Worm (Caenorhabditis elegans) whole organism, young adult: ENCODE results near the gene F02E11.7.

Experiments used
- B0336.3 ChIP-seq: fragments of 200-800 bp; sonication (Bioruptor generic); IDR thresholded peaks from 2 replicates; pipeline ENCODE4 v1.3.6; 2022; ENCODE audit warnings: missing genetic modification characterization, missing compliant biosample characterization
- F23B12.7 ChIP-seq: sonication (generic microtip); optimal IDR thresholded peaks from 2 replicates; lab custom pipeline; 2017; ENCODE audit warnings: missing genetic modification characterization, mild to moderate bottlenecking, missing compliant biosample characterization, antibody characterized with exemption, moderate library complexity; ENCODE audit not compliant: insufficient read depth
- F33H1.4 ChIP-seq: fragments of 200-800 bp; sonication (Bioruptor generic); IDR thresholded peaks from 2 replicates; pipeline ENCODE4 v1.3.6; 2022; ENCODE audit warnings: missing genetic modification reagents, missing genetic modification characterization, missing compliant biosample characterization
- F37B4.10 ChIP-seq: fragments of 200-800 bp; sonication (Bioruptor generic); IDR thresholded peaks from 2 replicates; pipeline ENCODE4 v1.3.6; 2022; ENCODE audit warnings: missing genetic modification characterization, missing compliant biosample characterization
- F57A8.1 ChIP-seq: fragments of 200-800 bp; sonication (Bioruptor generic); optimal IDR thresholded peaks from 2 replicates; lab custom pipeline; 2018; ENCODE audit warnings: mild to moderate bottlenecking, missing genetic modification characterization, moderate library complexity, missing compliant biosample characterization
- Y79H2A.3 ChIP-seq: fragments of 200-800 bp; sonication (Bioruptor generic); conservative IDR thresholded peaks from 2 replicates; pipeline ENCODE4 v1.3.6; 2022; ENCODE audit warnings: missing genetic modification reagents, missing genetic modification characterization, missing compliant biosample characterization
- aptf-2 ChIP-seq: fragments of 200-800 bp; sonication (Bioruptor generic); conservative IDR thresholded peaks from 2 replicates; pipeline ENCODE4 v1.3.6; 2022; ENCODE audit warnings: missing genetic modification reagents, missing genetic modification characterization, missing compliant biosample characterization
- atf-7 ChIP-seq: sonication (generic microtip); optimal IDR thresholded peaks from 2 replicates; lab custom pipeline; 2017; ENCODE audit warnings: mild to moderate bottlenecking, missing genetic modification characterization, missing compliant biosample characterization
- athp-1 ChIP-seq: sonication (generic microtip); optimal IDR thresholded peaks from 2 replicates; lab custom pipeline; 2017; ENCODE audit warnings: mild to moderate bottlenecking, missing genetic modification characterization, missing compliant biosample characterization
- attf-3 ChIP-seq: fragments of 200-800 bp; sonication (Bioruptor generic); conservative IDR thresholded peaks from 2 replicates; pipeline ENCODE4 v1.3.6; 2022; ENCODE audit warnings: missing genetic modification reagents, missing genetic modification characterization, missing compliant biosample characterization
- attf-5 ChIP-seq: fragments of 200-800 bp; sonication (Bioruptor generic); optimal IDR thresholded peaks from 2 replicates; lab custom pipeline; 2018; ENCODE audit warnings: mild to moderate bottlenecking, missing genetic modification characterization, missing compliant biosample characterization
- bed-2 ChIP-seq: fragments of 200-800 bp; sonication (Bioruptor generic); IDR thresholded peaks from 2 replicates; pipeline ENCODE4 v1.3.6; 2022; ENCODE audit warnings: missing genetic modification reagents, missing genetic modification characterization, missing compliant biosample characterization
- cebp-2 ChIP-seq: fragments of 200-800 bp; sonication (Bioruptor generic); IDR thresholded peaks from 2 replicates; pipeline ENCODE4 v1.3.6; 2022; ENCODE audit warnings: missing genetic modification characterization, missing compliant biosample characterization
- ceh-100 ChIP-seq: fragments of 200-800 bp; sonication (Bioruptor generic); IDR thresholded peaks from 2 replicates; pipeline ENCODE4 v1.3.6; 2022; ENCODE audit warnings: missing genetic modification reagents, missing genetic modification characterization, missing compliant biosample characterization
- chd-7 ChIP-seq: sonication (generic microtip); optimal IDR thresholded peaks from 2 replicates; lab custom pipeline; 2016; ENCODE audit warnings: mild to moderate bottlenecking, missing genetic modification characterization, moderate library complexity, missing compliant biosample characterization
- die-1 ChIP-seq: sonication (generic microtip); optimal IDR thresholded peaks from 2 replicates; lab custom pipeline; 2016; ENCODE audit warnings: missing genotype, mild to moderate bottlenecking, missing genetic modification characterization, missing compliant biosample characterization
- dpl-1 ChIP-seq: fragments of 150-350 bp; optimal IDR thresholded peaks from 2 replicates; lab custom pipeline; 2014; ENCODE audit warnings: missing biosample characterization, missing genetic modification reagents, missing genetic modification characterization
- efl-1 ChIP-seq: fragments of 150-350 bp; optimal IDR thresholded peaks from 2 replicates; lab custom pipeline; 2014; ENCODE audit warnings: missing biosample characterization, missing genetic modification reagents, missing genetic modification characterization
- hlh-12 ChIP-seq: sonication (generic microtip); optimal IDR thresholded peaks from 2 replicates; lab custom pipeline; 2016; ENCODE audit warnings: missing genetic modification characterization, missing compliant biosample characterization
- hlh-26 ChIP-seq: fragments of 200-800 bp; sonication (Bioruptor generic); conservative IDR thresholded peaks from 2 replicates; pipeline ENCODE4 v1.3.6; 2022; ENCODE audit warnings: missing genetic modification reagents, missing genetic modification characterization, missing compliant biosample characterization
- hmg-1.2 ChIP-seq: fragments of 200-800 bp; sonication (Bioruptor generic); IDR thresholded peaks from 2 replicates; pipeline ENCODE4 v1.3.6; 2022; ENCODE audit warnings: missing genetic modification reagents, missing genetic modification characterization, missing compliant biosample characterization
- hmg-20 ChIP-seq: fragments of 200-800 bp; sonication (Bioruptor generic); IDR thresholded peaks from 2 replicates; pipeline ENCODE4 v1.3.6; 2022; ENCODE audit warnings: missing genetic modification reagents, missing genetic modification characterization, missing compliant biosample characterization
- lag-1 ChIP-seq: fragments of 200-800 bp; sonication (Bioruptor generic); IDR thresholded peaks from 2 replicates; pipeline ENCODE4 v1.3.6; 2022; ENCODE audit warnings: missing genetic modification reagents, missing genetic modification characterization, missing compliant biosample characterization
- let-607 ChIP-seq, 2 experiments: fragments of 200-800 bp in 1 of 2; sonication (Bioruptor generic) in 1 of 2; sonication (generic microtip) in 1 of 2; optimal IDR thresholded peaks; 2 replicates each; lab custom pipeline; 2016 to 2018; ENCODE audit warnings: mild to moderate bottlenecking in 2 of 2, missing compliant biosample characterization in 2 of 2, missing genetic modification characterization in 2 of 2, moderate library complexity in 2 of 2, missing genotype in 1 of 2
- lin-40 ChIP-seq: sonication (generic microtip); optimal IDR thresholded peaks from 2 replicates; lab custom pipeline; 2016; ENCODE audit warnings: missing genetic modification characterization, mild to moderate bottlenecking, missing compliant biosample characterization, missing genotype, missing genetic modification reagents
- lsl-1 ChIP-seq: fragments of 200-800 bp; sonication (Bioruptor generic); optimal IDR thresholded peaks from 2 replicates; lab custom pipeline; 2018; ENCODE audit warnings: mild to moderate bottlenecking, missing genetic modification characterization, moderate library complexity, missing compliant biosample characterization
- madf-10 ChIP-seq: sonication (generic microtip); optimal IDR thresholded peaks from 2 replicates; lab custom pipeline; 2016; ENCODE audit warnings: mild to moderate bottlenecking, missing genetic modification characterization, missing compliant biosample characterization
- madf-6 ChIP-seq: fragments of 200-800 bp; sonication (Bioruptor generic); IDR thresholded peaks from 2 replicates; pipeline ENCODE4 v1.3.6; 2022; ENCODE audit warnings: missing genetic modification reagents, missing genetic modification characterization, missing compliant biosample characterization
- madf-8 ChIP-seq: fragments of 200-800 bp; sonication (Bioruptor generic); conservative IDR thresholded peaks from 2 replicates; pipeline ENCODE4 v1.3.6; 2022; ENCODE audit warnings: missing genetic modification reagents, missing genetic modification characterization, missing compliant biosample characterization
- nhr-179 ChIP-seq: sonication (generic microtip); optimal IDR thresholded peaks from 2 replicates; lab custom pipeline; 2016; ENCODE audit warnings: mild to moderate bottlenecking, missing genetic modification characterization, missing compliant biosample characterization
- pbrm-1 ChIP-seq: fragments of 200-800 bp; sonication (Bioruptor generic); IDR thresholded peaks from 2 replicates; pipeline ENCODE4 v1.3.6; 2022; ENCODE audit warnings: missing genetic modification reagents, missing genetic modification characterization, missing compliant biosample characterization
- pha-4 ChIP-seq: fragments of 150-350 bp; sonication (generic microtip); optimal IDR thresholded peaks from 2 replicates; lab custom pipeline; 2014; ENCODE audit warnings: missing biosample characterization, missing genetic modification reagents, missing genetic modification characterization
- rcor-1 ChIP-seq: fragments of 200-800 bp; sonication (Bioruptor generic); IDR thresholded peaks from 2 replicates; pipeline ENCODE4 v1.3.6; 2022; ENCODE audit warnings: missing genetic modification reagents, missing genetic modification characterization, missing compliant biosample characterization
- repo-1 ChIP-seq: sonication (generic microtip); optimal IDR thresholded peaks from 2 replicates; lab custom pipeline; 2017; ENCODE audit warnings: mild to moderate bottlenecking, missing genetic modification characterization, missing compliant biosample characterization
- sea-2 ChIP-seq: fragments of 200-800 bp; sonication (Bioruptor generic); IDR thresholded peaks from 2 replicates; pipeline ENCODE4 v1.3.6; 2022; ENCODE audit warnings: missing genetic modification characterization, missing compliant biosample characterization
- snpc-1.1 ChIP-seq: sonication (generic microtip); optimal IDR thresholded peaks from 2 replicates; lab custom pipeline; 2017; ENCODE audit warnings: missing genetic modification characterization, mild to moderate bottlenecking, missing compliant biosample characterization, antibody characterized with exemption, moderate library complexity, missing genotype, missing genetic modification reagents; ENCODE audit not compliant: insufficient read depth
- snpc-3.4 ChIP-seq: sonication (generic microtip); optimal IDR thresholded peaks from 2 replicates; lab custom pipeline; 2017; ENCODE audit warnings: missing genetic modification characterization, mild to moderate bottlenecking, missing compliant biosample characterization, antibody characterized with exemption, moderate library complexity, missing genotype, missing genetic modification reagents
- sptf-2 ChIP-seq: fragments of 200-800 bp; sonication (Bioruptor generic); optimal IDR thresholded peaks from 2 replicates; lab custom pipeline; 2018; ENCODE audit warnings: mild to moderate bottlenecking, missing genetic modification characterization, missing compliant biosample characterization
- xnd-1 ChIP-seq: sonication (generic microtip); optimal IDR thresholded peaks from 2 replicates; lab custom pipeline; 2016; ENCODE audit warnings: missing genotype, missing genetic modification reagents, missing genetic modification characterization, missing compliant biosample characterization
- zfh-2 ChIP-seq: fragments of 200-800 bp; sonication (Bioruptor generic); conservative IDR thresholded peaks from 2 replicates; pipeline ENCODE4 v1.3.6; 2022; ENCODE audit warnings: missing genetic modification reagents, missing genetic modification characterization, missing compliant biosample characterization
- ztf-6 ChIP-seq: fragments of 200-800 bp; sonication (Bioruptor generic); IDR thresholded peaks from 2 replicates; pipeline ENCODE4 v1.3.6; 2022; ENCODE audit warnings: missing genetic modification reagents, missing genetic modification characterization, missing compliant biosample characterization

The F02E11.7 gene

ce11 chrII:3247556-3247955 is 19.9 kb upstream of the F02E11.7 start:
- TF ChIP-seq athp-1 (tag; lab: Kevin White, UChicago) = no peak
- peak; percentile 51; the same call in 1 of the 2 replicates for TF ChIP-seq zfh-2 (GFP tag; lab: Robert Waterston, UW)

ce11 chrII:3248043-3248718 is 19.3 kb upstream of the F02E11.7 start, which contains the start of the genes fbxc-50 and C17F4.2:
Gene fbxc-50, minus strand, starts transcription at chrII:3248123.
Gene C17F4.2, plus strand, starts transcription at chrII:3248668.
- TF ChIP-seq hmg-20 (no peak), F33H1.4 (GFP tag; lab: Robert Waterston, UW) (0 out of 2 replicates have a peak, but pooled peaks have one; percentile 24), hmg-1.2 (GFP tag; lab: Robert Waterston, UW) (peak; percentile 91), dpl-1 (GFP tag; lab: Kevin White, UChicago) (peak; percentile 58), pbrm-1 (GFP tag; lab: Robert Waterston, UW) (0 out of 2 replicates have a peak, but pooled peaks have one; percentile 11), xnd-1 (tag; lab: Kevin White, UChicago) (peak; percentile 77), efl-1 (GFP tag; lab: Kevin White, UChicago) (peak; percentile 90), let-607 (tag; optimal IDR thresholded peaks at IDR 0.05; lab: Kevin White, UChicago) (no peak), snpc-1.1 (tag; lab: Kevin White, UChicago) (peak; percentile 31), lsl-1 (GFP tag; lab: Kevin White, UChicago) (peak; percentile 27), chd-7 (tag; lab: Kevin White, UChicago) (no peak), rcor-1 (GFP tag; lab: Robert Waterston, UW) (0 out of 2 replicates have a peak, but pooled peaks have one; percentile 10), madf-8 (GFP tag; lab: Robert Waterston, UW) (peak; percentile 86), snpc-3.4 (tag; lab: Kevin White, UChicago) (peak; percentile 13), madf-6 (GFP tag; lab: Robert Waterston, UW) (peak; percentile 88)
- TF ChIP-seq, all 124 proteins: peak for 12

ce11 chrII:3249406-3249805 is 18.1 kb upstream of the F02E11.7 start, which contains the start of gene clec-124:
Gene clec-124, plus strand, starts transcription at chrII:3249706.
- TF ChIP-seq lag-1 (GFP tag; lab: Robert Waterston, UW) (no peak), hlh-12 (tag; lab: Kevin White, UChicago) (no peak), pha-4 (no peak), B0336.3 (GFP tag; lab: Robert Waterston, UW) (no peak), lin-40 (no peak), F57A8.1 (GFP tag; lab: Kevin White, UChicago) (no peak), sptf-2 (GFP tag; lab: Kevin White, UChicago) (no peak), bed-2 (GFP tag; lab: Robert Waterston, UW) (no peak), atf-7 (no peak), repo-1 (tag; lab: Kevin White, UChicago) (no peak), attf-5 (GFP tag; lab: Kevin White, UChicago) (no peak)

ce11 chrII:3250195-3250594 is 17.3 kb upstream of the F02E11.7 start:
- TF ChIP-seq zfh-2 (GFP tag; lab: Robert Waterston, UW) (peak; percentile 74), madf-10 (no peak), F37B4.10 (GFP tag; lab: Robert Waterston, UW) (no peak)

- TF ChIP-seq F23B12.7 (tag; lab: Kevin White, UChicago) (no peak), attf-3 (no peak), ztf-6 (GFP tag; lab: Robert Waterston, UW) (no peak), nhr-179 (tag; lab: Kevin White, UChicago) (no peak), let-607 (tag; optimal IDR thresholded peaks at IDR 0.05; lab: Kevin White, UChicago) (no peak), aptf-2 (GFP tag; lab: Robert Waterston, UW) (no peak), Y79H2A.3 (GFP tag; lab: Robert Waterston, UW) (no peak), hlh-26 (GFP tag; lab: Robert Waterston, UW) (no peak), rcor-1 (GFP tag; lab: Robert Waterston, UW) (no peak), sea-2 (GFP tag; lab: Robert Waterston, UW) (no peak), cebp-2 (GFP tag; lab: Robert Waterston, UW) (no peak), pbrm-1 (GFP tag; lab: Robert Waterston, UW) (no peak), die-1 (tag; lab: Kevin White, UChicago) (no peak), ceh-100 (no peak)
Measured at ce11 chrII:3251782-3252181, 15.7 kb upstream of the F02E11.7 start.
